Worm (Caenorhabditis elegans) whole organism, L4 larva: Measurements from ENCODE around the gene Y48E1C.4.

Experiments
- Y48G9A.11 ChIP-seq: fragments of 200-800 bp; sonication (Bioruptor generic); IDR thresholded peaks from 2 replicates; pipeline ENCODE4 v1.3.6; 2022; ENCODE audit warnings: missing genetic modification reagents, missing genetic modification characterization, missing compliant biosample characterization
- aha-1 ChIP-seq: fragments of 150-350 bp; peaks from one replicate; lab custom pipeline; 2014; ENCODE audit warnings: missing biosample characterization, missing genetic modification characterization
- ceh-28 ChIP-seq: fragments of 150-350 bp; optimal IDR thresholded peaks from 2 replicates; lab custom pipeline; 2014; ENCODE audit warnings: missing biosample characterization, missing genetic modification reagents, missing genetic modification characterization
- ceh-44 ChIP-seq: fragments of 200-800 bp; sonication (Bioruptor generic); IDR thresholded peaks from 2 replicates; pipeline ENCODE4 v1.3.6; 2022; ENCODE audit warnings: missing genetic modification reagents, missing genetic modification characterization, missing compliant biosample characterization
- ceh-62 ChIP-seq: sonication (generic microtip); optimal IDR thresholded peaks from 2 replicates; lab custom pipeline; 2017; ENCODE audit warnings: missing biosample characterization, missing genetic modification characterization
- ces-1 ChIP-seq: fragments of 150-350 bp; sonication (generic microtip); optimal IDR thresholded peaks from 4 replicates; lab custom pipeline; 2014; ENCODE audit warnings: missing biosample characterization, missing genetic modification reagents, missing genetic modification characterization
- daf-19 ChIP-seq: fragments of 200-800 bp; sonication (Bioruptor generic); conservative IDR thresholded peaks from 2 replicates; pipeline ENCODE4 v1.3.6; 2022; ENCODE audit warnings: missing genetic modification characterization, missing compliant biosample characterization
- dmd-6 ChIP-seq: fragments of 200-800 bp; sonication (Bioruptor generic); IDR thresholded peaks from 2 replicates; pipeline ENCODE4 v1.3.6; 2022; ENCODE audit warnings: missing genetic modification reagents, missing genetic modification characterization, missing compliant biosample characterization
- dmd-8 ChIP-seq: fragments of 200-800 bp; sonication (Bioruptor generic); IDR thresholded peaks from 2 replicates; pipeline ENCODE4 v1.3.6; 2022; ENCODE audit warnings: missing genetic modification characterization, missing compliant biosample characterization
- dve-1 ChIP-seq: sonication (generic microtip); optimal IDR thresholded peaks from 2 replicates; lab custom pipeline; 2017; ENCODE audit warnings: antibody characterized with exemption, mild to moderate bottlenecking, missing genetic modification characterization, missing compliant biosample characterization; ENCODE audit not compliant: insufficient read depth
- egl-43 ChIP-seq: fragments of 200-800 bp; sonication (Bioruptor generic); IDR thresholded peaks from 2 replicates; pipeline ENCODE4 v1.3.6; 2022; ENCODE audit warnings: missing genetic modification reagents, missing genetic modification characterization, missing compliant biosample characterization
- hlh-30 ChIP-seq: sonication (generic microtip); optimal IDR thresholded peaks from 2 replicates; lab custom pipeline; 2017; ENCODE audit warnings: antibody characterized with exemption, mild to moderate bottlenecking, missing genetic modification characterization, missing compliant biosample characterization; ENCODE audit not compliant: insufficient read depth
- lin-13 ChIP-seq: fragments of 150-350 bp; optimal IDR thresholded peaks from 2 replicates; lab custom pipeline; 2014; ENCODE audit warnings: missing biosample characterization, missing genetic modification reagents, missing genetic modification characterization
- lin-38 ChIP-seq: fragments of 200-800 bp; sonication (Bioruptor generic); IDR thresholded peaks from 2 replicates; pipeline ENCODE4 v1.3.6; 2022; ENCODE audit warnings: missing genetic modification reagents, missing genetic modification characterization, missing compliant biosample characterization
- lir-3 ChIP-seq: sonication (generic microtip); optimal IDR thresholded peaks from 2 replicates; lab custom pipeline; 2016; ENCODE audit warnings: mild to moderate bottlenecking, missing genetic modification characterization, missing compliant biosample characterization
- lsy-2 ChIP-seq, 2 experiments: fragments of 150-350 bp in 1 of 2; sonication (generic microtip) in 1 of 2; optimal IDR thresholded peaks; 2 replicates each; lab custom pipeline; 2014 to 2017; ENCODE audit warnings: missing biosample characterization in 2 of 2, missing genetic modification characterization in 2 of 2
- madf-9 ChIP-seq: fragments of 200-800 bp; sonication (Bioruptor generic); conservative IDR thresholded peaks from 2 replicates; pipeline ENCODE4 v1.3.6; 2022; ENCODE audit warnings: missing genetic modification reagents, missing genetic modification characterization, missing compliant biosample characterization
- mes-2 ChIP-seq: sonication (generic microtip); optimal IDR thresholded peaks from 2 replicates; lab custom pipeline; 2016; ENCODE audit warnings: missing genotype, mild to moderate bottlenecking, missing genetic modification characterization, missing compliant biosample characterization; ENCODE audit not compliant: poor library complexity, severe bottlenecking
- nhr-11 ChIP-seq: fragments of 150-350 bp; optimal IDR thresholded peaks from 2 replicates; lab custom pipeline; 2014; ENCODE audit warnings: missing biosample characterization, missing genetic modification characterization
- nhr-25 ChIP-seq: sonication (generic microtip); optimal IDR thresholded peaks from 2 replicates; lab custom pipeline; 2017; ENCODE audit warnings: missing genetic modification characterization, mild to moderate bottlenecking, missing compliant biosample characterization, antibody characterized with exemption, moderate library complexity, borderline replicate concordance; ENCODE audit not compliant: insufficient read depth
- pha-4 ChIP-seq, 2 experiments: fragments of 150-350 bp in 1 of 2; fragments of 200-800 bp in 1 of 2; sonication (Bioruptor generic) in 1 of 2; IDR thresholded peaks in 1 of 2; optimal IDR thresholded peaks in 1 of 2; 2 replicates each; pipeline versions ENCODE4 v1.3.6 to Lab custom; 2014 to 2022; ENCODE audit warnings: missing genetic modification characterization in 2 of 2, missing genetic modification reagents in 2 of 2, missing biosample characterization in 1 of 2, missing compliant biosample characterization in 1 of 2
- php-3 ChIP-seq: fragments of 200-800 bp; sonication (Bioruptor generic); IDR thresholded peaks from 2 replicates; pipeline ENCODE4 v1.3.6; 2022; ENCODE audit warnings: missing genetic modification reagents, missing genetic modification characterization, missing compliant biosample characterization
- pqm-1 ChIP-seq: sonication (generic microtip); optimal IDR thresholded peaks from 2 replicates; lab custom pipeline; 2017; ENCODE audit warnings: missing biosample characterization, missing genetic modification characterization
- set-16 ChIP-seq: fragments of 200-800 bp; sonication (Bioruptor generic); IDR thresholded peaks from 2 replicates; pipeline ENCODE4 v1.3.6; 2022; ENCODE audit warnings: missing genetic modification reagents, missing genetic modification characterization, missing compliant biosample characterization
- vab-7 ChIP-seq: fragments of 200-800 bp; sonication (Bioruptor generic); IDR thresholded peaks from 2 replicates; pipeline ENCODE4 v1.3.6; 2022; ENCODE audit warnings: missing genetic modification reagents, missing genetic modification characterization, missing compliant biosample characterization
- zfp-2 ChIP-seq: sonication (generic microtip); optimal IDR thresholded peaks from 2 replicates; lab custom pipeline; 2016; ENCODE audit warnings: mild to moderate bottlenecking, missing genetic modification characterization, missing compliant biosample characterization
- ztf-11 ChIP-seq: fragments of 150-350 bp; optimal IDR thresholded peaks from 2 replicates; lab custom pipeline; 2014; ENCODE audit warnings: missing biosample characterization, missing genetic modification characterization

Y48E1C.4 gene

ce11 chrII:13417452-13418031, 19.1 kb downstream of the Y48E1C.4 start:
- TF ChIP-seq ceh-28 (tag; lab: Kevin White, UChicago), result peak; percentile 97
- TF ChIP-seq hlh-30 (tag; lab: Kevin White, UChicago), result no peak
- no peak for TF ChIP-seq zfp-2 (tag; lab: Kevin White, UChicago)
- no peak for TF ChIP-seq php-3

- TF ChIP-seq dmd-6 (GFP tag; lab: Robert Waterston, UW) (no peak), set-16 (GFP tag; lab: Robert Waterston, UW) (peak; percentile 55; the same call in 1 of the 2 replicates)
These were observed 20.1 kb downstream of the Y48E1C.4 start for ce11 chrII:13416552-13416951.

- TF ChIP-seq nhr-11 (tag; lab: Kevin White, UChicago) (no peak), ceh-62 (tag; lab: Kevin White, UChicago) (no peak), ces-1 (no peak), mes-2 (tag; lab: Kevin White, UChicago) (no peak), aha-1 (tag; lab: Kevin White, UChicago) (peak; percentile 92), egl-43 (GFP tag; lab: Robert Waterston, UW) (no peak), pha-4 (GFP tag; IDR thresholded peaks at IDR 0.05; lab: Robert Waterston, UW) (no peak), pha-4 (tag; optimal IDR thresholded peaks at IDR 0.05; lab: Kevin White, UChicago) (no peak), ztf-11 (tag; lab: Kevin White, UChicago) (no peak), daf-19 (GFP tag; lab: Robert Waterston, UW) (no peak)
- TF ChIP-seq, all 104 proteins: peak for 1
These were observed 22.0 kb downstream of the Y48E1C.4 start, which contains the start of gene Y48E1C.1 for ce11 chrII:13414554-13415057. Gene Y48E1C.1, plus strand, starts transcription at chrII:13415007.

- TF ChIP-seq ceh-28 (tag; lab: Kevin White, UChicago) (peak; percentile 99), madf-9 (GFP tag; lab: Robert Waterston, UW) (no peak)
These were observed 22.5 kb downstream of the Y48E1C.4 start for ce11 chrII:13414099-13414498.

- TF ChIP-seq vab-7 (GFP tag; lab: Robert Waterston, UW) (no peak), aha-1 (tag; lab: Kevin White, UChicago) (peak; percentile 17)
- TF ChIP-seq, all 104 proteins: peak for 1
These were observed 24.3 kb downstream of the Y48E1C.4 start, which contains the start of gene Y48C3A.18 for ce11 chrII:13412335-13412734. Gene Y48C3A.18, plus strand, starts transcription at chrII:13412635.

- no peak for TF ChIP-seq dmd-6 (GFP tag; lab: Robert Waterston, UW)
- TF ChIP-seq nhr-25 (tag; lab: Kevin White, UChicago), result no peak
- TF ChIP-seq lir-3 (tag; lab: Kevin White, UChicago), result no peak
- no peak for TF ChIP-seq lin-13 (GFP tag; lab: Kevin White, UChicago)
- no peak for TF ChIP-seq lin-38
- TF ChIP-seq ceh-44, result no peak
- TF ChIP-seq Y48G9A.11 (GFP tag; lab: Robert Waterston, UW), result no peak
- no peak for TF ChIP-seq lsy-2 (tag; optimal IDR thresholded peaks at IDR 0.05; lab: Kevin White, UChicago)
- TF ChIP-seq dve-1 (tag; lab: Kevin White, UChicago), result no peak
- TF ChIP-seq pqm-1 (tag; lab: Kevin White, UChicago), result no peak
- no peak for TF ChIP-seq dmd-8
These were observed 30.8 kb downstream of the Y48E1C.4 start, which contains the start of gene efl-2 for ce11 chrII:13405840-13406239. Gene efl-2, plus strand, starts transcription at chrII:13406140.
